Worm (Caenorhabditis elegans) whole organism, young adult: ENCODE data around the gene C24H10.2.

Experiments
- Y79H2A.3 ChIP-seq: fragments of 200-800 bp; sonication (Bioruptor generic); conservative IDR thresholded peaks from 2 replicates; pipeline ENCODE4 v1.3.6; 2022; ENCODE audit warnings: missing genetic modification reagents, missing genetic modification characterization, missing compliant biosample characterization
- fkh-3 ChIP-seq: sonication (generic microtip); optimal IDR thresholded peaks from 2 replicates; lab custom pipeline; 2016; ENCODE audit warnings: mild to moderate bottlenecking, missing genetic modification characterization, missing compliant biosample characterization
- mxl-1 ChIP-seq: sonication (generic microtip); optimal IDR thresholded peaks from 2 replicates; lab custom pipeline; 2016; ENCODE audit warnings: missing genetic modification characterization, missing compliant biosample characterization
- sea-2 ChIP-seq: fragments of 200-800 bp; sonication (Bioruptor generic); IDR thresholded peaks from 2 replicates; pipeline ENCODE4 v1.3.6; 2022; ENCODE audit warnings: missing genetic modification characterization, missing compliant biosample characterization
- unc-62 ChIP-seq: fragments of 150-350 bp; optimal IDR thresholded peaks from 2 replicates; lab custom pipeline; 2014; ENCODE audit warnings: missing biosample characterization, missing genetic modification reagents, missing genetic modification characterization

DNA sequence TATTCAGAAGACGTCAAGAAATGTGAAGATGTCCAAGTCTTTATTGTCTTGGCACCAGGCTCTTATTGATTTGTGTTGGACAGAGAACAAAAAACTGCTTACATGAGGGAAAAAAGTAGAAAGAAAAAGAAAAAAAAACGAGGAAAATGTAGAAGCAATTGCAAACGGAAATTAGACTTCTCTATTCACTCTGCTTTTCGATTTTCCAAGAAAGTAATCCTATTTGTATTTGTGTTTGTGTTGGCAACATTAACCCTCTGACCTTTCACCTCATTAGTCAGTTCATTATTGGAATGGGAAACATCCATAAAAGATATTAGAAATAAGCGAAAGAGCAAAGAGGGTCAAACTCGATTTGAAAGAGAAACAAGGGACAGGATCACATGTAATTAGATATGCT, 32.7 kb upstream of the C24H10.2 start:
- TF ChIP-seq fkh-3 (tag; lab: Kevin White, UChicago) (no peak), mxl-1 (tag; lab: Kevin White, UChicago) (no peak), sea-2 (GFP tag; lab: Robert Waterston, UW) (no peak), unc-62 (GFP tag; lab: Kevin White, UChicago) (no peak), Y79H2A.3 (GFP tag; lab: Robert Waterston, UW) (no peak)
